Worm (Caenorhabditis elegans): ENCODE results near the gene rpb-4.

DNA sequence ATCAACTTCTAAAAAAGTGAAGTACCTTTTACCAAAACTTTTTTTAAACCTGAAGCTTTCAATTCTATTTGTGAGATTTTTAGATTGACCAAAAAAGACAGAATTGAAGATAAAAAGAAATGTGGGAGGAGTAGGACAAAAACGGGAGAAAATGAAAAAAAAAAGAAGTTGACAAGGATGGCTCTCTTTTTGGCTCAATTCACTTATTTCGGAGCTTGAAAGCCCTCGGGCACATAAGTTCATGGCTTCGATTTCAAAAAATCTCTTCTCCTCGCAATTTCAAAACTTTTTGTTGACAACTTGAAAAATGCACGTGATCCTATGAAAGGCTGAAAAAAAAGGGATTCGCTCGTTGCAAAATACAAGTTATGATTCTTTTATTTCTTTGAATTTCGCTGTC is 48.1 kb upstream of the rpb-4 start:
- TF ChIP-seq ceh-31 (tag; optimal IDR thresholded peaks at IDR 0.05) (no peak), fkh-10 (GFP tag; optimal IDR thresholded peaks at IDR 0.05) (no peak), hlh-6 (tag; optimal IDR thresholded peaks at IDR 0.05) (no peak), C08G9.2 (tag; optimal IDR thresholded peaks at IDR 0.05) (no peak), pag-3 (tag; optimal IDR thresholded peaks at IDR 0.05; ENCODE audit: borderline replicate concordance) (no peak), pros-1 (tag; optimal IDR thresholded peaks at IDR 0.05) (no peak), hlh-15 (tag; optimal IDR thresholded peaks at IDR 0.05) (no peak), C38D4.7 (GFP tag; optimal IDR thresholded peaks at IDR 0.05) (no peak), pqm-1 (tag; optimal IDR thresholded peaks at IDR 0.05) (no peak), sox-2 (GFP tag; IDR thresholded peaks at IDR 0.05) (no peak), pha-4 (tag; optimal IDR thresholded peaks at IDR 0.05) (no peak)
